Fruit fly (Drosophila melanogaster) whole organism, prepupa: ENCODE measurements around the gene Rbp.

Experiments used
- CG16779 ChIP-seq: fragments of 200-800 bp; sonication (Bioruptor generic); optimal IDR thresholded peaks from 3 replicates; lab custom pipeline; 2017; ENCODE audit warnings: missing biosample characterization, mild to moderate bottlenecking, missing genetic modification characterization
- CG6808 ChIP-seq: fragments of 200-800 bp; sonication (Bioruptor generic); optimal IDR thresholded peaks from 3 replicates; lab custom pipeline; 2017; ENCODE audit warnings: missing biosample characterization, missing genetic modification characterization, mild to moderate bottlenecking, moderate library complexity, missing genetic modification reagents
- Hr38 ChIP-seq: sonication (Bioruptor generic); optimal IDR thresholded peaks from 2 replicates; lab custom pipeline; 2016; ENCODE audit warnings: missing biosample characterization, missing genetic modification characterization
- Hr39 ChIP-seq: fragments of 200-800 bp; sonication (Bioruptor generic); optimal IDR thresholded peaks from 2 replicates; lab custom pipeline; 2016; ENCODE audit warnings: missing biosample characterization, missing genetic modification characterization
- OdsH ChIP-seq: fragments of 200-800 bp; sonication (Bioruptor generic); optimal IDR thresholded peaks from 3 replicates; lab custom pipeline; 2016; ENCODE audit warnings: missing biosample characterization, missing genetic modification characterization
- spab ChIP-seq: fragments of 200-800 bp; sonication (Bioruptor generic); optimal IDR thresholded peaks from 2 replicates; lab custom pipeline; 2017; ENCODE audit warnings: missing biosample characterization, mild to moderate bottlenecking, missing genetic modification characterization, missing genetic modification reagents

dm6 chr3R:15434676-15435075 lies 60.2 kb downstream of the Rbp start, which contains the start of gene CG6118:
- no peak for TF ChIP-seq CG16779
- no peak for TF ChIP-seq Hr38
- no peak for TF ChIP-seq CG6808
- TF ChIP-seq OdsH = no peak
- no peak for TF ChIP-seq Hr39 (GFP tag; lab: Kevin White, UChicago)
- no peak for TF ChIP-seq spab (GFP tag; lab: Kevin White, UChicago)
